Fruit fly (Drosophila melanogaster): ENCODE data around the gene CG10598.

DNA sequence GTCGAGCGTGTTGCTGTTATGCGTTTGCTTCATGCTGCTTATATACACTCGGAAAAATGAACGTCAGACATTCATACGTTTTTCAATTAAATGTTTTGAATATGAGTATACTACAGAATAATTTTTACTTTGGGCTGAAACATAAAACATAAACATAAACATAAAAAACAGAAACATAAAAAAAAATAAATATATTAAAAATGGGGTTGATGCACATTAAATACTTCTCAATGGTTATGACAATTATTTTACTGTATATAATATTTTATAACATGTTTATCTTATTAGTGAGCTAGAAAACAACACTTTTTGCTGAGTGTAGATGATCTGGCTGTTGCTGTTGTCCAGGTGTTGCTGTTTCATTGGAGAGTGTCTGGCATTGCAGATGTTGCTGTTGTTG is 10.8 kb upstream of the CG10598 start:
- TF ChIP-seq fru (GFP tag; optimal IDR thresholded peaks at IDR 0.05) (peak; percentile 32), N (GFP tag; optimal IDR thresholded peaks at IDR 0.05) (no peak), Jra (GFP tag; optimal IDR thresholded peaks at IDR 0.05) (no peak), dmrt93B (GFP tag; optimal IDR thresholded peaks at IDR 0.05) (peak; percentile 2), tai (GFP tag; optimal IDR thresholded peaks at IDR 0.05) (no peak), CG9705 (GFP tag; optimal IDR thresholded peaks at IDR 0.05) (no peak)

Measured in whole organism, wandering third instar larva.